Fruit fly (Drosophila melanogaster) S2 (cell line): Measurements from ENCODE around the gene LanB1.

ENCODE experiments used
- CG8478 ChIP-seq: fragments of >200 bp; optimal IDR thresholded peaks from 2 replicates; lab custom pipeline; 2018
- CTCF ChIP-seq, 2 experiments: fragments of >200 bp; optimal IDR thresholded peaks; 2 replicates each; lab custom pipeline; 2018

DNA sequence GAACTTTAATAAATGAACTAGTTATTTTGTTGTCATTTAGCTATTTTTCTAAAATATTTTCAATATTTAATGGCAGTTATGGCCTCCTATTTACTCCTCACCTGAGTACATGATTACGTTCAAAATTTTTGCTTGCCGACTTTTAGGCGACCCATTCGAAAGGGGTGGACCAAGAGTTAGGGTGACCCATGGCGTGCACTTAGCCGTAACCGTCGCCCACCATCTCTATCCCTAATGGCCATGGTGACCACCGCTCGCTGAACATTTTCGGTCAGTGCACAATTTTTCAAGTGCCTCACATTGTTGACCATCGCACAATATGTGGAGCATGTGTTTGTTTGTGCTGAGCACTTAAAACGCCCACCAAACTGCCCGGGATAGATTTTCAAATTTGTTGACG lies 39.3 kb upstream of the LanB1 start:
- no peak for TF ChIP-seq CG8478
- TF ChIP-seq CTCF (optimal IDR thresholded peaks at IDR 0.05; lab: Kevin White, UChicago) = no peak
